Fruit fly (Drosophila melanogaster) whole organism, pupa: Measurements from ENCODE around the gene SelG.

Experiments used
- CG10348 ChIP-seq: fragments of 200-800 bp; sonication (Bioruptor generic); IDR thresholded peaks from 2 replicates; pipeline ENCODE4 v1.3.6; 2022; ENCODE audit warnings: missing biosample characterization, missing genetic modification characterization
- CG12605 ChIP-seq: fragments of 200-800 bp; sonication (Bioruptor generic); IDR thresholded peaks from 2 replicates; pipeline ENCODE4 v1.3.6; 2022; ENCODE audit warnings: missing biosample characterization, missing genetic modification characterization
- CG13204 ChIP-seq: fragments of 200-800 bp; sonication (Bioruptor generic); optimal IDR thresholded peaks from 2 replicates; lab custom pipeline; 2018; ENCODE audit warnings: missing biosample characterization, mild to moderate bottlenecking, missing genetic modification characterization, moderate library complexity
- CG14655 ChIP-seq: fragments of 200-800 bp; sonication (Bioruptor generic); optimal IDR thresholded peaks from 3 replicates; lab custom pipeline; 2017; ENCODE audit warnings: mild to moderate bottlenecking, missing biosample characterization, missing genetic modification reagents, missing genetic modification characterization
- CG15710 ChIP-seq: fragments of 200-800 bp; sonication (Bioruptor generic); optimal IDR thresholded peaks from 2 replicates; lab custom pipeline; 2018; ENCODE audit warnings: missing biosample characterization, mild to moderate bottlenecking, missing genetic modification characterization, moderate library complexity
- CG17806 ChIP-seq: fragments of 200-800 bp; sonication (Bioruptor generic); optimal IDR thresholded peaks from 2 replicates; lab custom pipeline; 2018; ENCODE audit warnings: missing biosample characterization, mild to moderate bottlenecking, missing genetic modification characterization, moderate library complexity
- CG32121 ChIP-seq: fragments of 200-800 bp; sonication (Bioruptor generic); IDR thresholded peaks from 2 replicates; pipeline ENCODE4 v1.3.6; 2022; ENCODE audit warnings: missing biosample characterization, missing genetic modification characterization
- CG34367 ChIP-seq: fragments of 200-800 bp; sonication (Bioruptor generic); optimal IDR thresholded peaks from 2 replicates; lab custom pipeline; 2018; ENCODE audit warnings: missing biosample characterization, mild to moderate bottlenecking, missing genetic modification characterization
- CG4496 ChIP-seq: fragments of 200-800 bp; sonication (Bioruptor generic); IDR thresholded peaks from 3 replicates; pipeline ENCODE4 v1.3.6; 2022; ENCODE audit warnings: missing biosample characterization, missing genetic modification characterization
- CG8159 ChIP-seq: fragments of 200-800 bp; sonication (Bioruptor generic); optimal IDR thresholded peaks from 3 replicates; lab custom pipeline; 2018; ENCODE audit warnings: missing biosample characterization, mild to moderate bottlenecking, missing genetic modification characterization, moderate library complexity
- CG8301 ChIP-seq: fragments of 200-800 bp; sonication (Bioruptor generic); optimal IDR thresholded peaks from 2 replicates; lab custom pipeline; 2018; ENCODE audit warnings: missing biosample characterization, mild to moderate bottlenecking, missing genetic modification characterization
- CG9948 ChIP-seq: fragments of 200-800 bp; sonication (Bioruptor generic); optimal IDR thresholded peaks from 2 replicates; lab custom pipeline; 2018; ENCODE audit warnings: missing biosample characterization, mild to moderate bottlenecking, missing genetic modification characterization, moderate library complexity
- D1 ChIP-seq: fragments of 200-800 bp; sonication (Bioruptor generic); optimal IDR thresholded peaks from 2 replicates; lab custom pipeline; 2018; ENCODE audit warnings: missing biosample characterization, mild to moderate bottlenecking, missing genetic modification characterization, moderate library complexity
- EcR ChIP-seq: fragments of 200-800 bp; sonication (Bioruptor generic); optimal IDR thresholded peaks from 3 replicates; lab custom pipeline; 2019; ENCODE audit warnings: missing biosample characterization, missing genetic modification characterization, mild to moderate bottlenecking, moderate library complexity, missing genetic modification reagents
- Ets98B ChIP-seq: fragments of 200-800 bp; sonication (Bioruptor generic); IDR thresholded peaks from 2 replicates; pipeline ENCODE4 v1.3.6; 2022; ENCODE audit warnings: missing biosample characterization, missing genetic modification characterization
- Pif1A ChIP-seq: fragments of 200-800 bp; sonication (Bioruptor generic); optimal IDR thresholded peaks from 3 replicates; lab custom pipeline; 2016; ENCODE audit warnings: missing biosample characterization, missing genetic modification characterization
- Pif1B ChIP-seq: fragments of 200-800 bp; sonication (Bioruptor generic); optimal IDR thresholded peaks from 3 replicates; lab custom pipeline; 2016; ENCODE audit warnings: missing biosample characterization, missing genetic modification characterization
- Snoo ChIP-seq: fragments of 200-800 bp; sonication (Bioruptor generic); optimal IDR thresholded peaks from 3 replicates; lab custom pipeline; 2017; ENCODE audit warnings: missing biosample characterization, mild to moderate bottlenecking, missing genetic modification characterization, inconsistent platforms
- fd96Ca ChIP-seq: fragments of 200-800 bp; sonication (Bioruptor generic); IDR thresholded peaks from 3 replicates; pipeline ENCODE4 v1.3.6; 2022; ENCODE audit warnings: missing biosample characterization, missing genetic modification characterization
- gl ChIP-seq: fragments of 200-800 bp; sonication (Bioruptor generic); optimal IDR thresholded peaks from 2 replicates; lab custom pipeline; 2018; ENCODE audit warnings: missing biosample characterization, mild to moderate bottlenecking, missing genetic modification characterization
- rn ChIP-seq: fragments of 200-800 bp; sonication (Bioruptor generic); IDR thresholded peaks from 2 replicates; pipeline ENCODE4 v1.3.6; 2022; ENCODE audit warnings: missing biosample characterization, missing genetic modification characterization

Gene SelG

dm6 chrX:11849267-11849666 lies 37.8 kb upstream of the SelG start:
- TF ChIP-seq CG8301 (tag; lab: Kevin White, UChicago) (no peak), CG17806 (tag; lab: Kevin White, UChicago) (no peak), CG10348 (GFP tag; lab: Robert Waterston, UW) (no peak), CG4496 (no peak), fd96Ca (no peak), gl (tag; lab: Kevin White, UChicago) (no peak), CG15710 (tag; lab: Kevin White, UChicago) (no peak), Pif1B (GFP tag; lab: Kevin White, UChicago) (no peak), EcR (no peak), Ets98B (GFP tag; lab: Robert Waterston, UW) (no peak), CG13204 (GFP tag; lab: Kevin White, UChicago) (no peak), CG9948 (no peak)

- TF ChIP-seq Snoo = peak; percentile 33
- no peak for TF ChIP-seq CG9948
- peak; percentile 43; the same call in 2 of the 3 replicates for TF ChIP-seq CG4496
- peak; percentile 39; the same call in 1 of the 2 replicates for TF ChIP-seq Ets98B (GFP tag; lab: Robert Waterston, UW)
- TF ChIP-seq gl (tag; lab: Kevin White, UChicago) = no peak
- no peak for TF ChIP-seq CG12605 (GFP tag; lab: Robert Waterston, UW)
- TF ChIP-seq fd96Ca = peak; percentile 18; the same call in 1 of the 3 replicates
- TF ChIP-seq CG13204 (GFP tag; lab: Kevin White, UChicago) = no peak
- TF ChIP-seq CG15710 (tag; lab: Kevin White, UChicago) = peak; percentile 13
Measured at dm6 chrX:11852310-11852709, 34.8 kb upstream of the SelG start, which contains the start of gene p24-1. p24-1 (minus strand) TSS chrX:11852530.

- TF ChIP-seq rn (no peak), CG12605 (GFP tag; lab: Robert Waterston, UW) (no peak), Snoo (peak; percentile 2), CG10348 (GFP tag; lab: Robert Waterston, UW) (no peak), CG8159 (tag; lab: Kevin White, UChicago) (no peak), CG13204 (GFP tag; lab: Kevin White, UChicago) (no peak), fd96Ca (no peak), CG8301 (tag; lab: Kevin White, UChicago) (no peak), CG9948 (no peak), Pif1B (GFP tag; lab: Kevin White, UChicago) (no peak), EcR (no peak), CG17806 (tag; lab: Kevin White, UChicago) (no peak), CG15710 (tag; lab: Kevin White, UChicago) (no peak), D1 (tag; lab: Kevin White, UChicago) (no peak), CG4496 (no peak), gl (tag; lab: Kevin White, UChicago) (no peak), CG34367 (no peak), CG32121 (GFP tag; lab: Robert Waterston, UW) (0 out of 2 replicates have a peak, but pooled peaks have one; percentile 7), Pif1A (GFP tag; lab: Kevin White, UChicago) (peak; percentile 27), CG14655 (no peak), Ets98B (GFP tag; lab: Robert Waterston, UW) (no peak)
Measured at dm6 chrX:11854758-11855465, 32.2 kb upstream of the SelG start, which contains the start of the genes CG10347 and ATP7. CG10347 (minus strand) TSS chrX:11854931. ATP7 (plus strand) TSS chrX:11855022.

dm6 chrX:11855950-11856349 lies 31.1 kb upstream of the SelG start:
- TF ChIP-seq CG17806 (tag; lab: Kevin White, UChicago) = no peak
- no peak for TF ChIP-seq CG32121 (GFP tag; lab: Robert Waterston, UW)
- TF ChIP-seq Ets98B (GFP tag; lab: Robert Waterston, UW) = no peak
- TF ChIP-seq CG12605 (GFP tag; lab: Robert Waterston, UW) = no peak

- TF ChIP-seq CG12605 (GFP tag; lab: Robert Waterston, UW) (0 out of 2 replicates have a peak, but pooled peaks have one; percentile 24), Pif1A (GFP tag; lab: Kevin White, UChicago) (no peak), CG13204 (GFP tag; lab: Kevin White, UChicago) (no peak), D1 (tag; lab: Kevin White, UChicago) (no peak), CG14655 (no peak), CG8301 (tag; lab: Kevin White, UChicago) (peak; percentile 10), CG8159 (tag; lab: Kevin White, UChicago) (no peak)
Measured at dm6 chrX:11856867-11857266, 30.2 kb upstream of the SelG start.

- peak; percentile 89 for TF ChIP-seq CG9948
- peak; percentile 91 for TF ChIP-seq CG15710 (tag; lab: Kevin White, UChicago)
- TF ChIP-seq Pif1A (GFP tag; lab: Kevin White, UChicago) = peak; percentile 94
- TF ChIP-seq CG14655 = peak; percentile 92
- TF ChIP-seq CG34367 = peak; percentile 90
- TF ChIP-seq CG10348 (GFP tag; lab: Robert Waterston, UW) = peak; percentile 86
- TF ChIP-seq Ets98B (GFP tag; lab: Robert Waterston, UW) = peak; percentile 97
- peak; percentile 91 for TF ChIP-seq rn
- TF ChIP-seq CG17806 (tag; lab: Kevin White, UChicago) = peak; percentile 92
- TF ChIP-seq EcR = peak; percentile 89
- peak; percentile 98 for TF ChIP-seq CG4496
- peak; percentile 60 for TF ChIP-seq D1 (tag; lab: Kevin White, UChicago)
- peak; percentile 84 for TF ChIP-seq Snoo
- TF ChIP-seq CG8159 (tag; lab: Kevin White, UChicago) = peak; percentile 91
- peak; percentile 81 for TF ChIP-seq gl (tag; lab: Kevin White, UChicago)
- peak; percentile 90 for TF ChIP-seq CG8301 (tag; lab: Kevin White, UChicago)
- TF ChIP-seq fd96Ca = peak; percentile 94
- TF ChIP-seq Pif1B (GFP tag; lab: Kevin White, UChicago) = peak; percentile 93
- TF ChIP-seq CG32121 (GFP tag; lab: Robert Waterston, UW) = peak; percentile 96
- TF ChIP-seq CG12605 (GFP tag; lab: Robert Waterston, UW) = peak; percentile 97
- TF ChIP-seq CG13204 (GFP tag; lab: Kevin White, UChicago) = peak; percentile 86
Measured at dm6 chrX:11857522-11858438, 29.3 kb upstream of the SelG start.
